Fruit fly (Drosophila melanogaster) whole organism, embryonic: Measurements from ENCODE around the gene CG7714.

ENCODE experiments used
- Bgb ChIP-seq: fragments of 200-800 bp; sonication (Bioruptor generic); IDR thresholded peaks from 2 replicates; pipeline ENCODE4 v1.3.6; 2022; ENCODE audit warnings: missing biosample characterization, missing genetic modification characterization; ENCODE audit not compliant: partially characterized antibody
- CG12104 ChIP-seq: fragments of 200-800 bp; sonication (Bioruptor generic); optimal IDR thresholded peaks from 3 replicates; lab custom pipeline; 2016; ENCODE audit warnings: missing biosample characterization, missing genetic modification characterization
- CG12659 ChIP-seq: fragments of 200-800 bp; sonication (Bioruptor generic); optimal IDR thresholded peaks from 3 replicates; lab custom pipeline; 2017; ENCODE audit warnings: mild to moderate bottlenecking, missing biosample characterization, missing genetic modification reagents, missing genetic modification characterization
- CG12769 ChIP-seq: fragments of 200-800 bp; sonication (Bioruptor generic); optimal IDR thresholded peaks from 2 replicates; lab custom pipeline; 2019; ENCODE audit warnings: missing biosample characterization, mild to moderate bottlenecking, missing genetic modification characterization, moderate library complexity
- CG13123 ChIP-seq: fragments of 200-800 bp; sonication (Bioruptor generic); optimal IDR thresholded peaks from 2 replicates; lab custom pipeline; 2016; ENCODE audit warnings: missing biosample characterization, missing genetic modification characterization
- CG14014 ChIP-seq: fragments of 200-800 bp; sonication (Bioruptor generic); IDR thresholded peaks from 2 replicates; pipeline ENCODE4 v1.3.6; 2022; ENCODE audit warnings: missing biosample characterization, missing genetic modification characterization
- CG14050 ChIP-seq: fragments of 200-800 bp; sonication (Bioruptor generic); IDR thresholded peaks from 3 replicates; pipeline ENCODE4 v1.3.6; 2022; ENCODE audit warnings: missing biosample characterization, missing genetic modification characterization
- CG14965 ChIP-seq: fragments of 200-800 bp; sonication (Bioruptor generic); optimal IDR thresholded peaks from 2 replicates; lab custom pipeline; 2016; ENCODE audit warnings: missing biosample characterization, missing genetic modification characterization, borderline replicate concordance
- CG1529 ChIP-seq: fragments of 200-800 bp; sonication (Bioruptor generic); optimal IDR thresholded peaks from 3 replicates; lab custom pipeline; 2018; ENCODE audit warnings: missing biosample characterization, missing genetic modification characterization
- CG15696 ChIP-seq: fragments of 200-800 bp; sonication (Bioruptor generic); optimal IDR thresholded peaks from 2 replicates; lab custom pipeline; 2019; ENCODE audit warnings: missing biosample characterization, mild to moderate bottlenecking, missing genetic modification characterization, moderate library complexity
- CG16815 ChIP-seq: fragments of 200-800 bp; sonication (Bioruptor generic); optimal IDR thresholded peaks from 3 replicates; lab custom pipeline; 2017; ENCODE audit warnings: missing biosample characterization, mild to moderate bottlenecking, missing genetic modification characterization
- CG18011 ChIP-seq: fragments of 200-800 bp; sonication (Bioruptor generic); optimal IDR thresholded peaks from 2 replicates; lab custom pipeline; 2017; ENCODE audit warnings: missing biosample characterization, missing genetic modification characterization, mild to moderate bottlenecking, moderate library complexity, missing genotype
- CG18764 ChIP-seq: fragments of 200-800 bp; sonication (Bioruptor generic); optimal IDR thresholded peaks from 3 replicates; lab custom pipeline; 2016; ENCODE audit warnings: missing biosample characterization, missing genetic modification characterization
- CG2678 ChIP-seq: fragments of 200-800 bp; sonication (Bioruptor generic); optimal IDR thresholded peaks from 3 replicates; lab custom pipeline; 2019; ENCODE audit warnings: missing biosample characterization, mild to moderate bottlenecking, missing genetic modification characterization, moderate library complexity
- CG3726 ChIP-seq: fragments of 200-800 bp; sonication (Bioruptor generic); IDR thresholded peaks from 3 replicates; pipeline ENCODE4, ENCODE4 v1.3.6; 2022; ENCODE audit warnings: missing biosample characterization, missing genetic modification characterization
- CG3838 ChIP-seq: fragments of 200-800 bp; sonication (Bioruptor generic); optimal IDR thresholded peaks from 3 replicates; lab custom pipeline; 2016; ENCODE audit warnings: missing biosample characterization, missing genetic modification characterization
- CG4820 ChIP-seq: fragments of 200-800 bp; sonication (Bioruptor generic); optimal IDR thresholded peaks from 3 replicates; lab custom pipeline; 2016; ENCODE audit warnings: missing biosample characterization, missing genetic modification characterization
- CG5180 ChIP-seq: fragments of 200-800 bp; sonication (Bioruptor generic); optimal IDR thresholded peaks from 3 replicates; lab custom pipeline; 2017; ENCODE audit warnings: missing biosample characterization, missing genetic modification characterization, mild to moderate bottlenecking, moderate library complexity, missing genetic modification reagents
- CG5245 ChIP-seq: fragments of 200-800 bp; sonication (Bioruptor generic); optimal IDR thresholded peaks from 3 replicates; lab custom pipeline; 2016; ENCODE audit warnings: missing biosample characterization, missing genetic modification characterization
- CG6254 ChIP-seq: fragments of 200-800 bp; sonication (Bioruptor generic); optimal IDR thresholded peaks from 3 replicates; lab custom pipeline; 2017; ENCODE audit warnings: mild to moderate bottlenecking, missing biosample characterization, missing genetic modification reagents, missing genetic modification characterization
- CG6654 ChIP-seq: fragments of 200-800 bp; sonication (Bioruptor generic); optimal IDR thresholded peaks from 2 replicates; lab custom pipeline; 2017; ENCODE audit warnings: missing biosample characterization, mild to moderate bottlenecking, missing genetic modification characterization
- CG7556 ChIP-seq: fragments of 200-800 bp; sonication (Bioruptor generic); optimal IDR thresholded peaks from 2 replicates; lab custom pipeline; 2017; ENCODE audit warnings: missing biosample characterization, mild to moderate bottlenecking, missing genetic modification characterization
- Deaf1 ChIP-seq: fragments of 200-800 bp; optimal IDR thresholded peaks from 3 replicates; lab custom pipeline; 2019; ENCODE audit warnings: missing biosample characterization, mild to moderate bottlenecking, missing genetic modification characterization, moderate library complexity
- Dll ChIP-seq: fragments of 200-800 bp; sonication (Bioruptor generic); IDR thresholded peaks from 4 replicates; pipeline ENCODE4 v1.3.6; 2022; ENCODE audit warnings: missing biosample characterization, missing genetic modification characterization; ENCODE audit not compliant: partially characterized antibody
- E2f1 ChIP-seq: fragments of 200-800 bp; sonication (Bioruptor generic); IDR thresholded peaks from 2 replicates; pipeline ENCODE4 v1.3.6; 2022; ENCODE audit warnings: missing biosample characterization, missing genetic modification characterization
- Eip74EF ChIP-seq, 2 experiments: fragments of 200-800 bp in 1 of 2; fragments of >200 bp in 1 of 2; sonication (Bioruptor generic) in 1 of 2; optimal IDR thresholded peaks; 2 replicates each; lab custom pipeline; 2017 to 2019; ENCODE audit warnings: missing biosample characterization in 2 of 2, missing genetic modification characterization in 2 of 2, mild to moderate bottlenecking in 1 of 2, moderate library complexity in 1 of 2
- Hr39 ChIP-seq: fragments of >200 bp; optimal IDR thresholded peaks from 2 replicates; lab custom pipeline; 2017
- Lim3 ChIP-seq: fragments of 200-800 bp; sonication (Bioruptor generic); IDR thresholded peaks from 2 replicates; pipeline ENCODE4 v1.3.6; 2022; ENCODE audit warnings: missing biosample characterization, missing genetic modification characterization
- MTF-1 ChIP-seq: fragments of 200-800 bp; sonication (Bioruptor generic); optimal IDR thresholded peaks from 2 replicates; lab custom pipeline; 2018; ENCODE audit warnings: missing biosample characterization, mild to moderate bottlenecking, missing genetic modification characterization, borderline replicate concordance
- NfI ChIP-seq: fragments of 200-800 bp; sonication (Bioruptor generic); optimal IDR thresholded peaks from 3 replicates; lab custom pipeline; 2018; ENCODE audit warnings: missing biosample characterization, mild to moderate bottlenecking, missing genetic modification characterization, moderate library complexity
- Rfx ChIP-seq: fragments of 200-800 bp; sonication (Bioruptor generic); IDR thresholded peaks from 2 replicates; pipeline ENCODE4 v1.3.6; 2022; ENCODE audit warnings: missing biosample characterization, missing genetic modification characterization
- Spps ChIP-seq: fragments of 200-800 bp; sonication (Bioruptor generic); optimal IDR thresholded peaks from 2 replicates; lab custom pipeline; 2018; ENCODE audit warnings: missing biosample characterization, mild to moderate bottlenecking, missing genetic modification characterization
- bigmax ChIP-seq: fragments of 200-800 bp; sonication (Bioruptor generic); optimal IDR thresholded peaks from 2 replicates; lab custom pipeline; 2018; ENCODE audit warnings: missing biosample characterization, mild to moderate bottlenecking, missing genetic modification characterization
- btn ChIP-seq: fragments of 200-800 bp; sonication (Bioruptor generic); optimal IDR thresholded peaks from 2 replicates; lab custom pipeline; 2016; ENCODE audit warnings: missing biosample characterization, missing genetic modification characterization
- chif ChIP-seq, 2 experiments: fragments of 200-800 bp; sonication (Bioruptor generic); optimal IDR thresholded peaks; 3 replicates each; lab custom pipeline; 2016; ENCODE audit warnings: missing biosample characterization in 2 of 2, missing genetic modification characterization in 2 of 2
- dysf ChIP-seq: fragments of 200-800 bp; sonication (Bioruptor generic); IDR thresholded peaks from 3 replicates; pipeline ENCODE4 v1.3.6; 2022; ENCODE audit warnings: missing biosample characterization, missing genetic modification characterization
- eve ChIP-seq, 2 experiments: fragments of >200 bp; optimal IDR thresholded peaks; 2 replicates each; lab custom pipeline; 2017; ENCODE audit warnings: missing biosample characterization in 2 of 2, missing genetic modification characterization in 2 of 2
- gem ChIP-seq: fragments of 200-800 bp; sonication (Bioruptor generic); optimal IDR thresholded peaks from 2 replicates; lab custom pipeline; 2019; ENCODE audit warnings: missing biosample characterization, mild to moderate bottlenecking, missing genetic modification characterization, moderate library complexity
- gro ChIP-seq: fragments of 200-800 bp; sonication (Bioruptor generic); optimal IDR thresholded peaks from 2 replicates; lab custom pipeline; 2016; ENCODE audit warnings: missing biosample characterization, missing genetic modification characterization
- insv ChIP-seq, 2 experiments: fragments of 200-800 bp; sonication (Bioruptor generic); optimal IDR thresholded peaks; 3 replicates each; lab custom pipeline; 2016 to 2018; ENCODE audit warnings: missing biosample characterization in 2 of 2, missing genetic modification characterization in 2 of 2
- ken ChIP-seq: fragments of 200-800 bp; sonication (Bioruptor generic); IDR thresholded peaks from 3 replicates; pipeline ENCODE4 v1.3.6; 2022; ENCODE audit warnings: missing biosample characterization, missing genetic modification characterization
- lmd ChIP-seq: fragments of 200-800 bp; sonication (Bioruptor generic); IDR thresholded peaks from 2 replicates; pipeline ENCODE4 v1.3.6; 2022; ENCODE audit warnings: missing biosample characterization, missing genetic modification characterization
- maf-S ChIP-seq: fragments of 200-800 bp; sonication (Bioruptor generic); optimal IDR thresholded peaks from 2 replicates; lab custom pipeline; 2016; ENCODE audit warnings: missing biosample characterization, missing genetic modification characterization
- sima ChIP-seq: fragments of 200-800 bp; sonication (Bioruptor generic); optimal IDR thresholded peaks from 2 replicates; lab custom pipeline; 2016; ENCODE audit warnings: missing biosample characterization, missing genetic modification characterization
- toy ChIP-seq: fragments of 200-800 bp; sonication (Bioruptor generic); IDR thresholded peaks from 2 replicates; pipeline ENCODE4 v1.3.6; 2022; ENCODE audit warnings: missing biosample characterization, missing genetic modification characterization
- tup ChIP-seq: fragments of 200-800 bp; sonication (Bioruptor generic); optimal IDR thresholded peaks from 2 replicates; lab custom pipeline; 2016; ENCODE audit warnings: missing biosample characterization, mild to moderate bottlenecking, missing genetic modification characterization, moderate library complexity
- wor ChIP-seq: fragments of 200-800 bp; sonication (Bioruptor generic); IDR thresholded peaks from 2 replicates; pipeline ENCODE4 v1.3.6; 2022; ENCODE audit warnings: missing biosample characterization, missing genetic modification characterization

The CG7714 gene

DNA sequence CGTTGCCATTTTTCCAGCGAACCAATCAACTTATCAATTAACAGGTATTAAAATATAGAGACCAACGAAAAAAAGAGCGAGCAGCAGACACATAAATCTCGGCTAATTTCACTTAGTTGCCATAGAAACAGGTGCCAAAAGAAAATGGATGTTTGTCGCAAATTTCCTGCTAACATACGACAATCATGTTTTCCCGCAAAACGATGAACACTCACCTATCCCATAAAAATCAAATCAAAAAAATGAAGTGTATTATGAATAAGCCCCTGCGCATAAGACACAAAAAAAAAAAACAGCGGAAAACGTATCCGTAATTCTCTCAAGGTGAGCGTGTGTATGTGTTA, 15.6 kb upstream of the CG7714 start (continued):
- peak; percentile 3 for TF ChIP-seq sima (GFP tag; lab: Kevin White, UChicago)
- peak; percentile 30 for TF ChIP-seq CG7556 (GFP tag; lab: Kevin White, UChicago)
- TF ChIP-seq, all 482 proteins: peak for 14

DNA sequence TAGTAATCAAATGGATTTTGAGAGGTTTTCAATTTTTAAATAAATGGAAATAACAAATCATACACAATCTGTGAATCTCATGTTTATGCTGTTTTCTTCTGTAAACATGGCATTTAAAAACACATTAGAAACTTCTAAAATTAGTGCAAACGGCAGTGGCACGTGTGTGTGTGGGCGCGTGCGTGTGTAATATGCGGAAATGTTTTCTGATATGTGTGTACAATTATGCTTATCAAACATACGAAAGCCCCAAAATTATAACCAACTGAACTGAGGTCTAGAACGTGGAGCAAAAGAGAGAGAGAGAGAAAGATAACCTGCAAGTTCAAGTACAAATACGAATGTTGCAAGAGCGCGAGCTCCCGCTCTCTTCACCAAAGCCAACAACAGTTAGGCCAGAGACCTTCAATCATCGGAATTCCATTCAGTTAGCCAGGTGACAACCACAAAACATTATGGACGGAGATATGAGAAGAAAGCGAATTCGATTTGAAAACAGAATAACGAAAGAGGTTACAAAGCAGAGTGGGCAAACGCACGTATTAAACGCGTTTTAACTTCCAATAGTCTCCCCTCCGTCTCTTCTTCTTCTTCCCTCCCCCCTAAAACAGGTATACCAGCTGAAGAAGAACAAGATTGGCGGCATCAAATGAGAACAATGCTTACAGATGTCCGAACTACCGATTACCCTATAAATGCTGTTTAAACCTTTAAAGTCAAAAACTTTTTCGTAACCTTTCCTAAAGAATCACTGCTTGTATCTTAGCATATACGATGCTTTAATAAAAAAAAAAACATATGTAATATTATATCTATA, 15.0 kb upstream of the CG7714 start:
- peak; percentile 94 for TF ChIP-seq CG3726 (GFP tag; lab: Robert Waterston, UW)
- TF ChIP-seq btn (GFP tag; lab: Kevin White, UChicago) = peak; percentile 43
- peak; percentile 94 for TF ChIP-seq CG5245
- TF ChIP-seq Lim3 = peak; percentile 81
- TF ChIP-seq Deaf1 (tag; lab: Kevin White, UChicago) = peak; percentile 81
- TF ChIP-seq CG6254 (GFP tag; lab: Kevin White, UChicago) = peak; percentile 93
- TF ChIP-seq Spps = peak; percentile 93
- TF ChIP-seq Hr39 = no peak
- TF ChIP-seq gem (tag; lab: Kevin White, UChicago) = peak; percentile 98
- peak; percentile 78 for TF ChIP-seq maf-S
- TF ChIP-seq CG6654 (GFP tag; lab: Kevin White, UChicago) = peak; percentile 87
- TF ChIP-seq Eip74EF (GFP tag; optimal IDR thresholded peaks at IDR 0.05; lab: Kevin White, UChicago) = peak in 1 of 2 experiments; percentile 80
- peak; percentile 87 for TF ChIP-seq CG5180 (GFP tag; lab: Kevin White, UChicago)
- peak; percentile 98 for TF ChIP-seq CG2678 (tag; lab: Kevin White, UChicago)
- TF ChIP-seq Bgb (GFP tag; lab: Robert Waterston, UW) = no peak
- TF ChIP-seq insv (GFP tag; optimal IDR thresholded peaks at IDR 0.05; lab: Kevin White, UChicago) = peak in 1 of 2 experiments; percentile 42
- TF ChIP-seq CG14965 = peak; percentile 21
- TF ChIP-seq CG12104 (GFP tag; lab: Kevin White, UChicago) = peak; percentile 97
- TF ChIP-seq CG18764 (GFP tag; lab: Kevin White, UChicago) = peak; percentile 94
- peak; percentile 95 for TF ChIP-seq CG4820 (GFP tag; lab: Kevin White, UChicago)
- peak; percentile 93 for TF ChIP-seq toy (GFP tag; lab: Robert Waterston, UW)
- TF ChIP-seq CG14014 (GFP tag; lab: Robert Waterston, UW) = peak; percentile 96
- TF ChIP-seq Dll (GFP tag; lab: Robert Waterston, UW) = no peak
- peak; percentile 94 for TF ChIP-seq ken (GFP tag; lab: Robert Waterston, UW)
- peak; percentile 97 for TF ChIP-seq CG12659 (GFP tag; lab: Kevin White, UChicago)
- TF ChIP-seq tup (GFP tag; lab: Kevin White, UChicago) = peak; percentile 80
- peak; percentile 98 for TF ChIP-seq dysf
- peak; percentile 79 for TF ChIP-seq CG15696
- peak; percentile 98 for TF ChIP-seq Rfx (GFP tag; lab: Robert Waterston, UW)
- peak; percentile 97 for TF ChIP-seq CG12769 (tag; lab: Kevin White, UChicago)
- TF ChIP-seq CG16815 (GFP tag; lab: Kevin White, UChicago) = peak; percentile 88
- TF ChIP-seq lmd (GFP tag; lab: Robert Waterston, UW) = peak; percentile 97
- peak; percentile 96 for TF ChIP-seq E2f1 (GFP tag; lab: Robert Waterston, UW)
- peak; percentile 91 for TF ChIP-seq wor (GFP tag; lab: Robert Waterston, UW)
- peak; percentile 89 for TF ChIP-seq gro
- TF ChIP-seq CG1529 (GFP tag; lab: Kevin White, UChicago) = peak; percentile 92
- TF ChIP-seq MTF-1 (GFP tag; lab: Kevin White, UChicago) = peak; percentile 89
- peak; percentile 80 for TF ChIP-seq CG13123 (GFP tag; lab: Kevin White, UChicago)
- peak; percentile 44 for TF ChIP-seq bigmax (GFP tag; lab: Kevin White, UChicago)
- TF ChIP-seq CG18011 = peak; percentile 77
- TF ChIP-seq eve (GFP tag; optimal IDR thresholded peaks at IDR 0.05; lab: Kevin White, UChicago) = no peak
- TF ChIP-seq CG3838 (GFP tag; lab: Kevin White, UChicago) = peak; percentile 86
- peak; percentile 71 to 82 for TF ChIP-seq chif (GFP tag; optimal IDR thresholded peaks at IDR 0.05; lab: Kevin White, UChicago)
- TF ChIP-seq NfI = peak; percentile 96
- TF ChIP-seq CG14050 = peak; percentile 96
